Fruit fly (Drosophila melanogaster) S2 (cell line): ENCODE data around the gene PTPMT1.

Experiments used
- CG8478 ChIP-seq: fragments of >200 bp; optimal IDR thresholded peaks from 2 replicates; lab custom pipeline; 2018
- CTCF ChIP-seq, 2 experiments: fragments of >200 bp; optimal IDR thresholded peaks; 2 replicates each; lab custom pipeline; 2018

DNA sequence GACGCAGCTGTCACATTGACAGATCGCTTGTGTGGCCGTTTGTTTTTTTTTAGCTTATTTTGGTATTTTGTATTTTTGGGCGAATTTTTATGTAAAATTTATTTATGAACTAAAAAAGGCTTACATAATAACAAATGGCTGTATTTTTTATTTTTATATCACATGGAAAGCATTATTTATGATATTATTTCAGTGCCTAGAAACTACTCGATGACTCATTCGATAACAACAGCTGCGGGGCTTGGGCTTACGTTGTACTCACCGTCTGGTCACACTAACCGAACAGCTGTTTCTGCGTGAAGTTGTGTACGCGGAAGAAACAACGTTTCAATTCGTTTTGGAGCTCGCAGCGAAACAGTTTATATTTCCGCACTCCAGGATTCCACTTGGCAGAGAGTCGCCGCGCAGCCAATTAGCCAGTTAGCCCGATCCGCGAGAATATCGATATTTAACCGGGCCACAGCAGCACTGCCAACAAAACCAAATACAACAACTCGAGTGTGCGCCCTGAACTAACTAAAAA lies 25.1 kb upstream of the PTPMT1 start, which contains the start of the genes Hmgcr and Rpn9:
- TF ChIP-seq CTCF (optimal IDR thresholded peaks at IDR 0.05; lab: Kevin White, UChicago) (no peak), CG8478 (lab: Kevin White, UChicago) (no peak)
